Worm (Caenorhabditis elegans): Measurements from ENCODE around the gene swt-3.

DNA sequence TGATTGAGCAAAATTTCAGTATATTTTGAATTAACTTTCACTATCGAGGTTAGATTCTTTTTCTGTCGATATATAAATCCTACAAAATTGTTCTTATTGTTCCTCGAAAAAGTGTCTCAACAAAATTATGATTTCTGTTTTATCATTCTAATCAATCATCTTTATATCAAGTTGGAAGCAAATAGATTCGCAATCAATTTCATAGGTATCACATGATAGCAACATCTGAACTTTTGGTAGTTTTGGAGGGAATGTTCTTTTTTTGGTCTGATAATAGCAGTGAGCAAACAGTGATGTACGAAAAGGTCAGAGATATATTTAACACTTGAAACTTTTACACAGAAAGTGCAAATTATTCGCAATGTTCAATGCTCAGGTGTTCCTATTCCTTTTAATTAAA, 30.3 kb upstream of the swt-3 start:
- TF ChIP-seq athp-1 (tag; optimal IDR thresholded peaks at IDR 0.05) (no peak), dpl-1 (GFP tag; optimal IDR thresholded peaks at IDR 0.05) (no peak), him-1 (tag; optimal IDR thresholded peaks at IDR 0.05) (no peak), T26A5.8 (tag; optimal IDR thresholded peaks at IDR 0.05) (no peak), lin-35 (GFP tag; optimal IDR thresholded peaks at IDR 0.05) (no peak), ekl-4 (GFP tag; IDR thresholded peaks at IDR 0.05) (no peak), F49E8.2 (tag; optimal IDR thresholded peaks at IDR 0.05; ENCODE audit: insufficient read depth) (no peak), aptf-3 (GFP tag; IDR thresholded peaks at IDR 0.05) (no peak), F57C9.4 (tag; optimal IDR thresholded peaks at IDR 0.05) (no peak), cebp-2 (GFP tag; IDR thresholded peaks at IDR 0.05) (no peak), ztf-3 (GFP tag; optimal IDR thresholded peaks at IDR 0.05) (no peak)
